Worm (Caenorhabditis elegans) whole organism, young adult: ENCODE measurements around the gene str-243.

Experiments
- B0019.2 ChIP-seq: fragments of 200-800 bp; sonication (Bioruptor generic); conservative IDR thresholded peaks from 2 replicates; pipeline ENCODE4 v1.3.6; 2022; ENCODE audit warnings: missing genetic modification reagents, missing genetic modification characterization, missing compliant biosample characterization
- D2030.7 ChIP-seq: fragments of 200-800 bp; sonication (Bioruptor generic); IDR thresholded peaks from 2 replicates; pipeline ENCODE4 v1.3.6; 2022; ENCODE audit warnings: missing genetic modification reagents, missing genetic modification characterization, missing compliant biosample characterization
- F10E7.11 ChIP-seq: sonication (generic microtip); optimal IDR thresholded peaks from 2 replicates; lab custom pipeline; 2017; ENCODE audit warnings: mild to moderate bottlenecking, missing genetic modification characterization, moderate library complexity, missing compliant biosample characterization
- F33H1.4 ChIP-seq: fragments of 200-800 bp; sonication (Bioruptor generic); IDR thresholded peaks from 2 replicates; pipeline ENCODE4 v1.3.6; 2022; ENCODE audit warnings: missing genetic modification reagents, missing genetic modification characterization, missing compliant biosample characterization
- F37B4.10 ChIP-seq: fragments of 200-800 bp; sonication (Bioruptor generic); IDR thresholded peaks from 2 replicates; pipeline ENCODE4 v1.3.6; 2022; ENCODE audit warnings: missing genetic modification characterization, missing compliant biosample characterization
- F49E8.2 ChIP-seq: sonication (generic microtip); optimal IDR thresholded peaks from 3 replicates; lab custom pipeline; 2017; ENCODE audit warnings: missing genetic modification characterization, mild to moderate bottlenecking, missing compliant biosample characterization, antibody characterized with exemption, moderate library complexity; ENCODE audit not compliant: insufficient read depth
- F52B5.7 ChIP-seq: sonication (generic microtip); optimal IDR thresholded peaks from 2 replicates; lab custom pipeline; 2016; ENCODE audit warnings: mild to moderate bottlenecking, missing genetic modification characterization, missing compliant biosample characterization
- K12H6.12 ChIP-seq: fragments of 200-800 bp; sonication (Bioruptor generic); optimal IDR thresholded peaks from 2 replicates; lab custom pipeline; 2018; ENCODE audit warnings: mild to moderate bottlenecking, missing genetic modification characterization, missing compliant biosample characterization
- T07F8.4 ChIP-seq: sonication (generic microtip); optimal IDR thresholded peaks from 2 replicates; lab custom pipeline; 2016; ENCODE audit warnings: mild to moderate bottlenecking, missing genetic modification characterization, moderate library complexity, missing compliant biosample characterization
- T26A5.8 ChIP-seq: sonication (generic microtip); optimal IDR thresholded peaks from 2 replicates; lab custom pipeline; 2016; ENCODE audit warnings: missing genetic modification characterization, missing compliant biosample characterization
- Y53F4B.3 ChIP-seq: fragments of 200-800 bp; sonication (Bioruptor generic); IDR thresholded peaks from 2 replicates; pipeline ENCODE4 v1.3.6; 2022; ENCODE audit warnings: missing genetic modification reagents, missing genetic modification characterization, missing compliant biosample characterization
- Y79H2A.3 ChIP-seq: fragments of 200-800 bp; sonication (Bioruptor generic); conservative IDR thresholded peaks from 2 replicates; pipeline ENCODE4 v1.3.6; 2022; ENCODE audit warnings: missing genetic modification reagents, missing genetic modification characterization, missing compliant biosample characterization
- akir-1 ChIP-seq: fragments of 200-800 bp; sonication (Bioruptor generic); optimal IDR thresholded peaks from 2 replicates; lab custom pipeline; 2018; ENCODE audit warnings: mild to moderate bottlenecking, missing genetic modification characterization, moderate library complexity, missing compliant biosample characterization
- athp-1 ChIP-seq: sonication (generic microtip); optimal IDR thresholded peaks from 2 replicates; lab custom pipeline; 2017; ENCODE audit warnings: mild to moderate bottlenecking, missing genetic modification characterization, missing compliant biosample characterization
- ccch-3 ChIP-seq: fragments of 200-800 bp; sonication (Bioruptor generic); optimal IDR thresholded peaks from 2 replicates; lab custom pipeline; 2018; ENCODE audit warnings: mild to moderate bottlenecking, missing genetic modification characterization, missing compliant biosample characterization
- ceh-27 ChIP-seq: fragments of 200-800 bp; sonication (Bioruptor generic); optimal IDR thresholded peaks from 2 replicates; lab custom pipeline; 2018; ENCODE audit warnings: mild to moderate bottlenecking, missing genetic modification characterization, moderate library complexity, missing compliant biosample characterization
- ceh-91 ChIP-seq: fragments of 200-800 bp; sonication (Bioruptor generic); IDR thresholded peaks from 2 replicates; pipeline ENCODE4 v1.3.6; 2022; ENCODE audit warnings: missing genetic modification reagents, missing genetic modification characterization, missing compliant biosample characterization
- egl-18 ChIP-seq: fragments of 200-800 bp; sonication (Bioruptor generic); IDR thresholded peaks from 2 replicates; pipeline ENCODE4 v1.3.6; 2022; ENCODE audit warnings: missing genetic modification reagents, missing genetic modification characterization, missing compliant biosample characterization
- lin-54 ChIP-seq: fragments of 200-800 bp; sonication (Bioruptor generic); optimal IDR thresholded peaks from 2 replicates; lab custom pipeline; 2018; ENCODE audit warnings: mild to moderate bottlenecking, missing genetic modification characterization, missing compliant biosample characterization
- mcd-1 ChIP-seq: fragments of 200-800 bp; sonication (Bioruptor generic); IDR thresholded peaks from 2 replicates; pipeline ENCODE4 v1.3.6; 2022; ENCODE audit warnings: missing genetic modification reagents, missing genetic modification characterization, missing compliant biosample characterization
- mes-4 ChIP-seq: sonication (generic microtip); optimal IDR thresholded peaks from 2 replicates; lab custom pipeline; 2016; ENCODE audit warnings: missing genotype, missing genetic modification characterization, missing compliant biosample characterization
- nfya-2 ChIP-seq: fragments of 200-800 bp; sonication (Bioruptor generic); IDR thresholded peaks from 2 replicates; pipeline ENCODE4 v1.3.6; 2022; ENCODE audit warnings: missing genetic modification reagents, missing genetic modification characterization, missing compliant biosample characterization
- nhr-27 ChIP-seq: fragments of 200-800 bp; sonication (Bioruptor generic); optimal IDR thresholded peaks from 2 replicates; lab custom pipeline; 2018; ENCODE audit warnings: mild to moderate bottlenecking, missing genetic modification characterization, moderate library complexity, missing compliant biosample characterization
- pbrm-1 ChIP-seq: fragments of 200-800 bp; sonication (Bioruptor generic); IDR thresholded peaks from 2 replicates; pipeline ENCODE4 v1.3.6; 2022; ENCODE audit warnings: missing genetic modification reagents, missing genetic modification characterization, missing compliant biosample characterization
- rec-8 ChIP-seq, 2 experiments: sonication (generic microtip); optimal IDR thresholded peaks; 2 replicates each; lab custom pipeline; 2016; ENCODE audit warnings: mild to moderate bottlenecking in 2 of 2, missing genetic modification characterization in 2 of 2, missing genetic modification reagents in 2 of 2, missing genotype in 2 of 2, missing biosample characterization in 1 of 2, missing compliant biosample characterization in 1 of 2, moderate library complexity in 1 of 2
- repo-1 ChIP-seq: sonication (generic microtip); optimal IDR thresholded peaks from 2 replicates; lab custom pipeline; 2017; ENCODE audit warnings: mild to moderate bottlenecking, missing genetic modification characterization, missing compliant biosample characterization
- sea-2 ChIP-seq: fragments of 200-800 bp; sonication (Bioruptor generic); IDR thresholded peaks from 2 replicates; pipeline ENCODE4 v1.3.6; 2022; ENCODE audit warnings: missing genetic modification characterization, missing compliant biosample characterization
- snpc-1.1 ChIP-seq: sonication (generic microtip); optimal IDR thresholded peaks from 2 replicates; lab custom pipeline; 2017; ENCODE audit warnings: missing genetic modification characterization, mild to moderate bottlenecking, missing compliant biosample characterization, antibody characterized with exemption, moderate library complexity, missing genotype, missing genetic modification reagents; ENCODE audit not compliant: insufficient read depth
- snpc-3.4 ChIP-seq: sonication (generic microtip); optimal IDR thresholded peaks from 2 replicates; lab custom pipeline; 2017; ENCODE audit warnings: missing genetic modification characterization, mild to moderate bottlenecking, missing compliant biosample characterization, antibody characterized with exemption, moderate library complexity, missing genotype, missing genetic modification reagents
- unc-62 ChIP-seq: fragments of 150-350 bp; optimal IDR thresholded peaks from 2 replicates; lab custom pipeline; 2014; ENCODE audit warnings: missing biosample characterization, missing genetic modification reagents, missing genetic modification characterization
- ztf-3 ChIP-seq: fragments of 200-800 bp; sonication (Bioruptor generic); optimal IDR thresholded peaks from 2 replicates; lab custom pipeline; 2018; ENCODE audit warnings: mild to moderate bottlenecking, missing genetic modification characterization, missing compliant biosample characterization

The str-243 gene

ce11 chrV:1480841-1481240, 41.7 kb upstream of the str-243 start:
- TF ChIP-seq K12H6.12 (tag; lab: Kevin White, UChicago), result peak; percentile 37
- no peak for TF ChIP-seq akir-1 (GFP tag; lab: Kevin White, UChicago)

ce11 chrV:1481742-1482141, 40.8 kb upstream of the str-243 start, which contains the start of gene C38C3.4:
C38C3.4 (plus strand) TSS chrV:1482042.
- no peak for TF ChIP-seq repo-1
- no peak for TF ChIP-seq egl-18
- TF ChIP-seq ccch-3, result no peak
- no peak for TF ChIP-seq F10E7.11
- TF ChIP-seq ceh-91 (GFP tag; lab: Robert Waterston, UW), result no peak
- TF ChIP-seq sea-2 (GFP tag; lab: Robert Waterston, UW), result no peak

- TF ChIP-seq nfya-2 (GFP tag; lab: Robert Waterston, UW) (no peak), snpc-1.1 (tag; lab: Kevin White, UChicago) (no peak)
- TF ChIP-seq, all 124 proteins: peak for 0
Measured at ce11 chrV:1486031-1486430, 36.6 kb upstream of the str-243 start.

- TF ChIP-seq F37B4.10 (no peak), F33H1.4 (no peak), T26A5.8 (no peak), mes-4 (no peak), unc-62 (GFP tag; lab: Kevin White, UChicago) (no peak), Y53F4B.3 (GFP tag; lab: Robert Waterston, UW) (no peak), snpc-1.1 (tag; lab: Kevin White, UChicago) (no peak), Y79H2A.3 (GFP tag; lab: Robert Waterston, UW) (no peak), lin-54 (no peak)
Measured at ce11 chrV:1487262-1487661, 35.3 kb upstream of the str-243 start.

- no peak for TF ChIP-seq F52B5.7
- no peak for TF ChIP-seq F49E8.2
- TF ChIP-seq mcd-1 (GFP tag; lab: Robert Waterston, UW), result no peak
- no peak for TF ChIP-seq athp-1 (tag; lab: Kevin White, UChicago)
Measured at ce11 chrV:1488642-1489041, 33.9 kb upstream of the str-243 start.

- TF ChIP-seq pbrm-1 (GFP tag; lab: Robert Waterston, UW) (no peak), ceh-27 (GFP tag; lab: Kevin White, UChicago) (no peak)
Measured at ce11 chrV:1491510-1491909, 31.1 kb upstream of the str-243 start, which contains the start of gene C38C3.6. C38C3.6 (minus strand) TSS chrV:1491610.

- TF ChIP-seq nhr-27 (tag; lab: Kevin White, UChicago) (no peak), egl-18 (no peak), snpc-3.4 (no peak), D2030.7 (GFP tag; lab: Robert Waterston, UW) (no peak), lin-54 (no peak), akir-1 (GFP tag; lab: Kevin White, UChicago) (no peak), rec-8 (tag; optimal IDR thresholded peaks at IDR 0.05; lab: Kevin White, UChicago) (no peak), ztf-3 (GFP tag; lab: Kevin White, UChicago) (no peak), B0019.2 (GFP tag; lab: Robert Waterston, UW) (no peak), T07F8.4 (tag; lab: Kevin White, UChicago) (no peak)
Measured at ce11 chrV:1494469-1494868, 28.1 kb upstream of the str-243 start, which contains the start of gene spig-7. spig-7 (plus strand) TSS chrV:1494769.
